Worm (Caenorhabditis elegans): Measurements from ENCODE around the gene T26C5.3.

ce11 chrII:9268983-9269382, 32.6 kb downstream of the T26C5.3 start:
- TF ChIP-seq aly-1 (tag; optimal IDR thresholded peaks at IDR 0.05) (no peak), flt-1 (GFP tag; IDR thresholded peaks at IDR 0.05) (no peak), hmg-4 (GFP tag; optimal IDR thresholded peaks at IDR 0.05) (no peak), ama-1 (optimal IDR thresholded peaks at IDR 0.05) (no peak), B0310.2 (tag; optimal IDR thresholded peaks at IDR 0.05) (no peak), hnd-1 (tag; optimal IDR thresholded peaks at IDR 0.05) (no peak), tbx-11 (GFP tag; IDR thresholded peaks at IDR 0.05) (no peak), ceh-13 (GFP tag; optimal IDR thresholded peaks at IDR 0.05) (no peak)

Data from whole organism, early embryonic.